Fruit fly (Drosophila melanogaster): ENCODE measurements around the gene CG44227.

DNA sequence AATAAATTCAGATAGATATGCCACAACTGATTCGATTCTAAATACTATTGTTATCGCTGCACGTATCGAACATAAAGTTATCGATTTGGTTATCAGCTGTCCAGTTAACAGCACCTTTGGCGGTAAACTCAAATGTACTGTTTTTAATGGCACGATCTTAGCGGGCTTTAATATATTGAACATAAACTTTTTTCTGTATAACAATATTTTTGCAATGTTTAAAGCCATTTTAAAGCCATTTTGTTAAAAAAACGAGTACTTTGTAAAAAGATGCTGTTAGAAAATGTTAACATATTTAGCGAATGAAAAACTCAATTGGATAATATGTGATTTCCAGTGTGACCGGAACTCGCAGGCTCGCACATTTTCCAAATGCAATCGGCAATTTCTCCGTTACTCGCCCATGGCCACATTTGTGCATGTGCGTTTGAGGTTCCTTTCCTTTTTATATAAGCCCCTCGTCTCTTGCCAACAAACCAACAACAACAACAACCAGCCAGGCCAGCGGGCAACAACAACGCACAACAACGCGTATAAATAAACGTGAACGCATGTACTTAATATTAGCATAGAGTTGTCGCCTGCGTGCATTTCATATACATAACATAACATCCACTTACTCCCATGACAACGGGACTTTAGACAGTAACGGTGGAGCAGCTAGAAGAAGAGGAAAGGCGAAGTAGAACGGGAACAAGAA, 31.0 kb upstream of the CG44227 start, which contains the start of gene TMEM216:
- TF ChIP-seq usp (GFP tag; optimal IDR thresholded peaks at IDR 0.05) (no peak), psq (optimal IDR thresholded peaks at IDR 0.05) (no peak)

Measured in whole organism.